Fruit fly (Drosophila melanogaster) whole organism, embryonic: ENCODE results near the gene CG13041.
A peak's percentile ranks its signal among the peaks of the same experiment; 100 is the strongest.

Experiments
- Adf1 ChIP-seq: fragments of 200-800 bp; sonication (Bioruptor generic); IDR thresholded peaks from 2 replicates; pipeline ENCODE4 v1.3.6; 2022; ENCODE audit warnings: missing biosample characterization, missing genetic modification characterization
- BtbVII ChIP-seq: fragments of 200-800 bp; sonication (Bioruptor generic); optimal IDR thresholded peaks from 3 replicates; lab custom pipeline; 2017; ENCODE audit warnings: missing biosample characterization, mild to moderate bottlenecking, missing genetic modification characterization
- CG10431 ChIP-seq: fragments of 200-800 bp; sonication (Bioruptor generic); optimal IDR thresholded peaks from 3 replicates; lab custom pipeline; 2018; ENCODE audit warnings: missing biosample characterization, mild to moderate bottlenecking, missing genetic modification characterization
- CG10462 ChIP-seq: fragments of 200-800 bp; sonication (Bioruptor generic); optimal IDR thresholded peaks from 2 replicates; lab custom pipeline; 2016; ENCODE audit warnings: missing biosample characterization, missing genetic modification characterization
- CG12659 ChIP-seq: fragments of 200-800 bp; sonication (Bioruptor generic); optimal IDR thresholded peaks from 3 replicates; lab custom pipeline; 2017; ENCODE audit warnings: mild to moderate bottlenecking, missing biosample characterization, missing genetic modification reagents, missing genetic modification characterization
- CG13296 ChIP-seq: fragments of 200-800 bp; sonication (Bioruptor generic); optimal IDR thresholded peaks from 3 replicates; lab custom pipeline; 2018; ENCODE audit warnings: missing biosample characterization, mild to moderate bottlenecking, missing genetic modification characterization
- CG14710 ChIP-seq: fragments of 200-800 bp; sonication (Bioruptor generic); optimal IDR thresholded peaks from 3 replicates; lab custom pipeline; 2019; ENCODE audit warnings: missing biosample characterization, mild to moderate bottlenecking, missing genetic modification characterization, moderate library complexity
- CG15073 ChIP-seq: fragments of 200-800 bp; sonication (Bioruptor generic); optimal IDR thresholded peaks from 2 replicates; lab custom pipeline; 2016; ENCODE audit warnings: missing biosample characterization, missing genetic modification characterization
- CG16779 ChIP-seq: fragments of 200-800 bp; sonication (Bioruptor generic); IDR thresholded peaks from 2 replicates; pipeline ENCODE4 v1.3.6; 2022; ENCODE audit warnings: missing biosample characterization, missing genetic modification characterization
- CG17328 ChIP-seq: fragments of 200-800 bp; sonication (Bioruptor generic); IDR thresholded peaks from 2 replicates; pipeline ENCODE4 v1.3.6; 2022; ENCODE audit warnings: missing biosample characterization, missing genetic modification characterization
- CG17802 ChIP-seq: fragments of 200-800 bp; sonication (Bioruptor generic); optimal IDR thresholded peaks from 2 replicates; lab custom pipeline; 2018; ENCODE audit warnings: missing biosample characterization, mild to moderate bottlenecking, missing genetic modification characterization, moderate library complexity
- CG17912 ChIP-seq: fragments of 200-800 bp; sonication (Bioruptor generic); optimal IDR thresholded peaks from 2 replicates; lab custom pipeline; 2018; ENCODE audit warnings: missing biosample characterization, mild to moderate bottlenecking, missing genetic modification characterization
- CG2199 ChIP-seq: fragments of 200-800 bp; sonication (Bioruptor generic); IDR thresholded peaks from 3 replicates; pipeline ENCODE4 v1.3.6; 2022; ENCODE audit warnings: missing biosample characterization, missing genetic modification characterization
- CG2875 ChIP-seq: fragments of 200-800 bp; sonication (Bioruptor generic); optimal IDR thresholded peaks from 2 replicates; lab custom pipeline; 2017; ENCODE audit warnings: missing biosample characterization, mild to moderate bottlenecking, missing genetic modification characterization, missing genetic modification reagents
- CG30403 ChIP-seq: fragments of 200-800 bp; sonication (Bioruptor generic); optimal IDR thresholded peaks from 3 replicates; lab custom pipeline; 2016; ENCODE audit warnings: missing biosample characterization, missing genetic modification characterization
- CG30431 ChIP-seq: fragments of 200-800 bp; sonication (Bioruptor generic); optimal IDR thresholded peaks from 2 replicates; lab custom pipeline; 2017; ENCODE audit warnings: missing biosample characterization, missing genetic modification characterization
- CG31365 ChIP-seq: fragments of 200-800 bp; sonication (Bioruptor generic); optimal IDR thresholded peaks from 2 replicates; lab custom pipeline; 2018; ENCODE audit warnings: missing biosample characterization, mild to moderate bottlenecking, missing genetic modification characterization
- CG34224 ChIP-seq: fragments of 200-800 bp; sonication (Bioruptor generic); IDR thresholded peaks from 3 replicates; pipeline ENCODE4 v1.3.6; 2022; ENCODE audit warnings: missing biosample characterization, missing genetic modification characterization; ENCODE audit not compliant: partially characterized antibody
- CG4328 ChIP-seq: fragments of 200-800 bp; sonication (Bioruptor generic); optimal IDR thresholded peaks from 3 replicates; lab custom pipeline; 2017; ENCODE audit warnings: missing biosample characterization, missing genetic modification reagents, missing genetic modification characterization
- CG4854 ChIP-seq: fragments of 200-800 bp; sonication (Bioruptor generic); optimal IDR thresholded peaks from 2 replicates; lab custom pipeline; 2016; ENCODE audit warnings: missing biosample characterization, missing genetic modification characterization, inconsistent platforms
- CG6175 ChIP-seq: fragments of 200-800 bp; sonication (Bioruptor generic); IDR thresholded peaks from 3 replicates; pipeline ENCODE4 v1.3.6; 2022; ENCODE audit warnings: missing biosample characterization, missing genetic modification characterization
- CG6654 ChIP-seq: fragments of 200-800 bp; sonication (Bioruptor generic); optimal IDR thresholded peaks from 2 replicates; lab custom pipeline; 2017; ENCODE audit warnings: missing biosample characterization, mild to moderate bottlenecking, missing genetic modification characterization
- CG7556 ChIP-seq: fragments of 200-800 bp; sonication (Bioruptor generic); optimal IDR thresholded peaks from 2 replicates; lab custom pipeline; 2017; ENCODE audit warnings: missing biosample characterization, mild to moderate bottlenecking, missing genetic modification characterization
- CG7928 ChIP-seq: fragments of 200-800 bp; sonication (Bioruptor generic); optimal IDR thresholded peaks from 2 replicates; lab custom pipeline; 2017; ENCODE audit warnings: missing biosample characterization, mild to moderate bottlenecking, missing genetic modification characterization
- CG9932 ChIP-seq: fragments of 200-800 bp; sonication (Bioruptor generic); IDR thresholded peaks from 2 replicates; pipeline ENCODE4 v1.3.6; 2022; ENCODE audit warnings: missing biosample characterization, missing genetic modification characterization
- Dbx ChIP-seq: fragments of 200-800 bp; sonication (Bioruptor generic); IDR thresholded peaks from 3 replicates; pipeline ENCODE4 v1.3.6; 2022; ENCODE audit warnings: missing biosample characterization, missing genetic modification characterization
- Dip3 ChIP-seq: fragments of 200-800 bp; sonication (Bioruptor generic); optimal IDR thresholded peaks from 3 replicates; lab custom pipeline; 2016; ENCODE audit warnings: missing biosample characterization, missing genetic modification characterization
- Hr78 ChIP-seq, 2 experiments: fragments of 200-800 bp in 1 of 2; fragments of >200 bp in 1 of 2; sonication (Bioruptor generic) in 1 of 2; optimal IDR thresholded peaks; 2 replicates each; lab custom pipeline; 2017 to 2019; ENCODE audit warnings: missing biosample characterization in 2 of 2, missing genetic modification characterization in 2 of 2, mild to moderate bottlenecking in 1 of 2, moderate library complexity in 1 of 2
- Myb ChIP-seq: fragments of 200-800 bp; sonication (Bioruptor generic); optimal IDR thresholded peaks from 2 replicates; lab custom pipeline; 2016; ENCODE audit warnings: missing biosample characterization, missing genetic modification characterization
- Nf-YA ChIP-seq: fragments of 200-800 bp; sonication (Bioruptor generic); IDR thresholded peaks from 2 replicates; pipeline ENCODE4 v1.3.6; 2022; ENCODE audit warnings: missing biosample characterization, missing genetic modification characterization
- Trl ChIP-seq, 3 experiments: fragments of >200 bp in 2 of 3; fragments of 200-800 bp in 1 of 3; sonication (Bioruptor generic) in 1 of 3; optimal IDR thresholded peaks; 2 replicates in 1 of 3; 3 replicates in 2 of 3; lab custom pipeline; 2016 to 2017; ENCODE audit warnings: missing biosample characterization in 1 of 3, missing genetic modification characterization in 1 of 3
- bbx ChIP-seq: fragments of 200-800 bp; sonication (Bioruptor generic); IDR thresholded peaks from 2 replicates; pipeline ENCODE4 v1.3.6; 2022; ENCODE audit warnings: missing biosample characterization, missing genetic modification characterization; ENCODE audit not compliant: partially characterized antibody
- chm ChIP-seq: fragments of 200-800 bp; sonication (Bioruptor generic); IDR thresholded peaks from 2 replicates; pipeline ENCODE4 v1.3.6; 2022; ENCODE audit warnings: missing biosample characterization, missing genetic modification characterization
- croc ChIP-seq: fragments of 200-800 bp; sonication (Bioruptor generic); conservative IDR thresholded peaks from 3 replicates; pipeline ENCODE4 v1.3.6; 2022; ENCODE audit warnings: missing biosample characterization, missing genetic modification characterization
- dmrt11E ChIP-seq: fragments of 200-800 bp; sonication (Bioruptor generic); optimal IDR thresholded peaks from 3 replicates; lab custom pipeline; 2018; ENCODE audit warnings: missing biosample characterization, mild to moderate bottlenecking, missing genetic modification characterization, moderate library complexity
- en ChIP-seq: fragments of 200-800 bp; sonication (Bioruptor generic); optimal IDR thresholded peaks from 2 replicates; lab custom pipeline; 2016; ENCODE audit warnings: missing biosample characterization, missing genetic modification characterization
- fd96Cb ChIP-seq: fragments of 200-800 bp; sonication (Bioruptor generic); optimal IDR thresholded peaks from 2 replicates; lab custom pipeline; 2018; ENCODE audit warnings: missing biosample characterization, mild to moderate bottlenecking, missing genetic modification characterization, moderate library complexity
- hkb ChIP-seq, 2 experiments: fragments of 200-800 bp in 1 of 2; fragments of >200 bp in 1 of 2; sonication (Bioruptor generic) in 1 of 2; IDR thresholded peaks in 1 of 2; optimal IDR thresholded peaks in 1 of 2; 2 replicates each; pipeline versions ENCODE4 v1.3.6 to Lab custom; 2017 to 2022; ENCODE audit warnings: missing biosample characterization in 1 of 2, missing genetic modification characterization in 1 of 2
- kni ChIP-seq: fragments of 200-800 bp; sonication (Bioruptor generic); optimal IDR thresholded peaks from 3 replicates; lab custom pipeline; 2017; ENCODE audit warnings: mild to moderate bottlenecking, missing biosample characterization, missing genetic modification reagents, missing genetic modification characterization
- lmd ChIP-seq: fragments of 200-800 bp; sonication (Bioruptor generic); IDR thresholded peaks from 2 replicates; pipeline ENCODE4 v1.3.6; 2022; ENCODE audit warnings: missing biosample characterization, missing genetic modification characterization
- lola ChIP-seq, 3 experiments: fragments of >200 bp in 2 of 3; fragments of 200-800 bp in 1 of 3; sonication (Bioruptor generic) in 1 of 3; optimal IDR thresholded peaks; 2 replicates each; lab custom pipeline; 2017 to 2019; ENCODE audit warnings: missing biosample characterization in 3 of 3, missing genetic modification characterization in 3 of 3, mild to moderate bottlenecking in 1 of 3, moderate library complexity in 1 of 3
- mirr ChIP-seq: fragments of 200-800 bp; sonication (Bioruptor generic); optimal IDR thresholded peaks from 3 replicates; lab custom pipeline; 2018; ENCODE audit warnings: missing biosample characterization, mild to moderate bottlenecking, missing genetic modification characterization
- pita ChIP-seq: fragments of 200-800 bp; sonication (Bioruptor generic); optimal IDR thresholded peaks from 2 replicates; lab custom pipeline; 2017; ENCODE audit warnings: missing biosample characterization, mild to moderate bottlenecking, missing genetic modification characterization
- salm ChIP-seq: fragments of 200-800 bp; sonication (Bioruptor generic); optimal IDR thresholded peaks from 2 replicates; lab custom pipeline; 2018; ENCODE audit warnings: missing biosample characterization, mild to moderate bottlenecking, missing genetic modification characterization
- scrt ChIP-seq: fragments of 200-800 bp; sonication (Bioruptor generic); optimal IDR thresholded peaks from 2 replicates; lab custom pipeline; 2018; ENCODE audit warnings: missing biosample characterization, mild to moderate bottlenecking, missing genetic modification characterization, moderate library complexity
- sens-2 ChIP-seq: fragments of 200-800 bp; sonication (Bioruptor generic); IDR thresholded peaks from 2 replicates; pipeline ENCODE4 v1.3.6; 2022; ENCODE audit warnings: missing biosample characterization, missing genetic modification characterization
- stwl ChIP-seq: fragments of 200-800 bp; sonication (Bioruptor generic); optimal IDR thresholded peaks from 3 replicates; lab custom pipeline; 2018; ENCODE audit warnings: missing biosample characterization, mild to moderate bottlenecking, missing genetic modification characterization, moderate library complexity
- trem ChIP-seq: fragments of 200-800 bp; optimal IDR thresholded peaks from 3 replicates; lab custom pipeline; 2019; ENCODE audit warnings: missing biosample characterization, mild to moderate bottlenecking, missing genetic modification characterization, moderate library complexity
- zen2 ChIP-seq: fragments of 200-800 bp; sonication (Bioruptor generic); IDR thresholded peaks from 3 replicates; pipeline ENCODE4 v1.3.6; 2022; ENCODE audit warnings: missing biosample characterization, missing genetic modification characterization; ENCODE audit not compliant: partially characterized antibody

CG13041 gene

DNA sequence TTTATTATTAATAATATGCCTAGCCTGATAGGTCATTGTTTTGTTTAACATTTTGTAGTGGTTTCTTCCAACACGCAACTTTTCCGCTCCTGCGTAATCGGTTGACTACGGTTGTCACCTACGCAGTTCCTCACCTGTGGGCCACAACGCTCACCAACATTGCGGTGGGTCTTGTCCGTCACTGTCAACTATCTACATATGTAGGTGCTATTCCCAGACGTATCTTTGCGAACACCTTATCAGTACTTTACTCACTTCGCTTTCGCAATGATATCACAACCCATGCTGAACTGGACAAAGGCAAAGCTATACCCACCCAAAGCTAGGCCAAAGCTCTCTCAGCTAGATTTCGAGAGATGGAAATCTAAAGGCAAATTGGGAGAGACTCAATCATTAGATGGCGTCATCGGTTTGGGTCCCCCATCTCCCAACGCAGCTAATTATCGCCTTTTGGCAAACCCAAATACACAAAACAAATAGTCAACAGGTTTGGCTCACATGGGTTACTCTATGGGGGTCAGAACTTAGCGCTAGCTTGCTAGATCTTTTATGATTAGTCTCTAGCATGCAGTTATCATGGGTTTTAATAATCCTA, 36.9 kb upstream of the CG13041 start (continued):
- TF ChIP-seq hkb (optimal IDR thresholded peaks at IDR 0.05; lab: Kevin White, UChicago) (no peak), hkb (GFP tag; IDR thresholded peaks at IDR 0.05; lab: Robert Waterston, UW) (no peak), CG17802 (tag; lab: Kevin White, UChicago) (no peak), pita (GFP tag; lab: Kevin White, UChicago) (no peak), zen2 (GFP tag; lab: Robert Waterston, UW) (no peak), CG7928 (no peak), CG16779 (GFP tag; lab: Robert Waterston, UW) (no peak), trem (tag; lab: Kevin White, UChicago) (no peak), CG4854 (no peak), CG17328 (GFP tag; lab: Robert Waterston, UW) (no peak), dmrt11E (tag; lab: Kevin White, UChicago) (no peak), mirr (peak; percentile 97), CG12659 (no peak), salm (no peak), kni (no peak), CG15073 (no peak), lola (GFP tag; optimal IDR thresholded peaks at IDR 0.05; lab: Kevin White, UChicago) (no peak), CG17912 (no peak), bbx (GFP tag; lab: Robert Waterston, UW) (no peak), Adf1 (GFP tag; lab: Robert Waterston, UW) (no peak), CG4328 (GFP tag; lab: Kevin White, UChicago) (no peak), CG6654 (no peak), fd96Cb (no peak), Trl (optimal IDR thresholded peaks at IDR 0.05; lab: Kevin White, UChicago) (peak in 1 of 2 experiments; percentile 53), Trl (GFP tag; optimal IDR thresholded peaks at IDR 0.05; lab: Kevin White, UChicago) (no peak), lmd (GFP tag; lab: Robert Waterston, UW) (no peak), stwl (tag; lab: Kevin White, UChicago) (no peak), CG34224 (GFP tag; lab: Robert Waterston, UW) (peak; percentile 41; the same call in 1 of the 3 replicates), sens-2 (GFP tag; lab: Robert Waterston, UW) (no peak), CG10462 (GFP tag; lab: Kevin White, UChicago) (no peak), scrt (peak; percentile 49), Dbx (0 out of 3 replicates have a peak, but pooled peaks have one; percentile 15), chm (GFP tag; lab: Robert Waterston, UW) (no peak), CG30403 (GFP tag; lab: Kevin White, UChicago) (no peak), CG10431 (GFP tag; lab: Kevin White, UChicago) (no peak), en (GFP tag; lab: Kevin White, UChicago) (no peak), CG2875 (GFP tag; lab: Kevin White, UChicago) (no peak), CG6175 (GFP tag; lab: Robert Waterston, UW) (no peak), CG2199 (GFP tag; lab: Robert Waterston, UW) (no peak), Dip3 (GFP tag; lab: Kevin White, UChicago) (no peak), CG9932 (no peak), CG14710 (tag; lab: Kevin White, UChicago) (no peak), Nf-YA (GFP tag; lab: Robert Waterston, UW) (no peak), Myb (GFP tag; lab: Kevin White, UChicago) (no peak), CG13296 (GFP tag; lab: Kevin White, UChicago) (peak; percentile 17), BtbVII (GFP tag; lab: Kevin White, UChicago) (peak; percentile 45), CG31365 (tag; lab: Kevin White, UChicago) (no peak), croc (no peak), Hr78 (GFP tag; optimal IDR thresholded peaks at IDR 0.05; lab: Kevin White, UChicago) (no peak), CG7556 (GFP tag; lab: Kevin White, UChicago) (no peak), CG30431 (no peak)
